Fruit fly (Drosophila melanogaster): ENCODE results near the gene CG9459.
A peak's percentile ranks its signal among the peaks of the same experiment; 100 is the strongest.

Gene CG9459

DNA sequence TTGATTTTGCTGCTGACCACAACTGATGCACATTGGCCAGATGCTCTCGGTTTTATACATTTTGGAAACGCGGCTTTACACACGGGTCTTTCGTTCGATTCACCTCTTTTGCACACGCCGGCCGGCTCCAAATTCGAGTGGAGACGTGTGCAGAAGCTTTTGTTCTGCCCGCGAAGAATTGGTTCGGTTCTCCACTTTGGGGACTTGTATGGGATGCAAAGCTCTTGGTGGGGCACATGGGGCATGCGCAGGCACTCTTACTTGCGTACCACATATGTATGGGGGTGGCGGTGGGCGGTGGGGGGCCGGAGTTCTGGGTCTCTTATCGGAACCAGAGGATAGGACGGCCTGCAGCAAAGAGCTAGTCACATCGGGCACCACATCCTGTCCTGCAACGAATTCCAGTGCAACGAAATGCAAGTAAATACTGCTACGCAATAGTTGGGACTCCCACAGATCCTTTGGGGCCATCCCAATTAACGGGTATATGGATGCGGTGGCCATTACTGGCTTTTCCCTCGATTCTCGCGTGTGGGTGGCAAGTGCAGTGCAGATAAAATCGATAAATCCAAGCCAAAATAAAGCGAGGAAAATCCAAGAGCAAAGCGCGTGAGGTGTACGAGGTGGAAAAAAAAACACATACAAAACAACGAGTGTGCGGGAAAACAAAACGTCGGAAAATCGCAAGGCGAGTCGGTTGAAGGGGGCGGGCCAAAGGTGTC, 33.7 kb downstream of the CG9459 start, which contains the start of the genes MtnA and CG8500 (continued):
- TF ChIP-seq CTCF (GFP tag; optimal IDR thresholded peaks at IDR 0.05) (peak; percentile 64), Eip74EF (GFP tag; optimal IDR thresholded peaks at IDR 0.05) (no peak), CG9932 (GFP tag; IDR thresholded peaks at IDR 0.05) (no peak), sisA (GFP tag; IDR thresholded peaks at IDR 0.05) (no peak), crol (GFP tag; IDR thresholded peaks at IDR 0.05) (peak; percentile 93), zen (tag; optimal IDR thresholded peaks at IDR 0.05) (no peak), sd (tag; optimal IDR thresholded peaks at IDR 0.05) (no peak), CG17385 (GFP tag; optimal IDR thresholded peaks at IDR 0.05) (no peak), Scr (GFP tag; IDR thresholded peaks at IDR 0.05; ENCODE audit: partially characterized antibody) (no peak)

DNA sequence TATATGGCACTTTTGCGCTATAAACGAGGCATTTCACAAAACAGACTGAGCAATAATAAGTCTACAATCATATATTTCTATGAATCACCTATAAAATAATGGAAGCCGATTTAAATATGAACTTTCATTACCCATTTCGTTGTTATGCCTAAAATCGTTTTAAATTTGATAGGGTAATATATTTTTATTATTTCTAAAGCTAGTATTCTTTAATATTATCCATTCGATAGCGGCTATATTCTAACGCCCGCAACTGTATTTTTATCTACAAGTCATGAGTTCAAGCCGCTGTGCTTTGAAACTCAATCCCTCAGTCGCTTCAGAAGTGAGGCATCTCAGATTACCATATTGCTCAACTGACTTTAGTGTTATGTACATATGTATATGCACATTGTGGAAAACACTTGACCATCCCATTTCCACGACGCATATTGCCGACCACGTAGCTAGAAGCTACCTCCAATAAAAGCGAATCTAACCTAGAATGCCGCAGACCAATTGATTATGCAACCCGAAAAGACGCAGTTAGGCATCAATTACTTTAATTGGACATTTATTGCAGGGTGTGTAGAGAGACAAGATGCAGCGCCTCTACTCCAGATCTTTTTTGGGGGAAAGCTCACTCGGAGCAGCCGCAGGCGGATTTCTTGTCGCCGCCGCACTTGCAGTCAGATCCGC, 34.8 kb downstream of the CG9459 start:
- TF ChIP-seq CG33213 (GFP tag; optimal IDR thresholded peaks at IDR 0.05) = no peak
- TF ChIP-seq CG12155 (GFP tag; optimal IDR thresholded peaks at IDR 0.05) = no peak
- no peak for TF ChIP-seq CG11723 (GFP tag; optimal IDR thresholded peaks at IDR 0.05)
- TF ChIP-seq CG4820 (GFP tag; optimal IDR thresholded peaks at IDR 0.05) = no peak
- peak; percentile 35 for TF ChIP-seq CG2712 (tag; optimal IDR thresholded peaks at IDR 0.05)
- TF ChIP-seq gem (tag; optimal IDR thresholded peaks at IDR 0.05) = peak; percentile 73
- TF ChIP-seq CG9797 (GFP tag; optimal IDR thresholded peaks at IDR 0.05) = no peak
- no peak for TF ChIP-seq CG10209 (GFP tag; optimal IDR thresholded peaks at IDR 0.05)
- TF ChIP-seq zen2 (GFP tag; IDR thresholded peaks at IDR 0.05; ENCODE audit: partially characterized antibody) = no peak
- TF ChIP-seq bsh (GFP tag; optimal IDR thresholded peaks at IDR 0.05) = peak in 1 of 2 experiments; percentile 33
- no peak for TF ChIP-seq slp2 (GFP tag; optimal IDR thresholded peaks at IDR 0.05)
- TF ChIP-seq PHDP (tag; optimal IDR thresholded peaks at IDR 0.05) = peak; percentile 26
- TF ChIP-seq CG18262 (tag; optimal IDR thresholded peaks at IDR 0.05) = peak; percentile 27
- no peak for TF ChIP-seq Hand (GFP tag; optimal IDR thresholded peaks at IDR 0.05)
- no peak for TF ChIP-seq CG18476 (GFP tag; optimal IDR thresholded peaks at IDR 0.05)
- TF ChIP-seq tap (tag; optimal IDR thresholded peaks at IDR 0.05) = peak; percentile 14
- peak; percentile 47 for TF ChIP-seq unpg (GFP tag; optimal IDR thresholded peaks at IDR 0.05)
- TF ChIP-seq prd (optimal IDR thresholded peaks at IDR 0.05) = no peak
- TF ChIP-seq prd (GFP tag; IDR thresholded peaks at IDR 0.05) = 0 out of 3 replicates have a peak, but pooled peaks have one; percentile 17
- TF ChIP-seq Gug (GFP tag; IDR thresholded peaks at IDR 0.05) = no peak
- no peak for TF ChIP-seq cato (GFP tag; optimal IDR thresholded peaks at IDR 0.05; ENCODE audit: borderline replicate concordance)
- TF ChIP-seq sens (GFP tag) = peak; percentile 25
- peak; percentile 21; the same call in 1 of the 2 replicates for TF ChIP-seq Bgb (GFP tag; IDR thresholded peaks at IDR 0.05; ENCODE audit: partially characterized antibody)
- TF ChIP-seq sqz (GFP tag; optimal IDR thresholded peaks at IDR 0.05) = no peak
- TF ChIP-seq fru (optimal IDR thresholded peaks at IDR 0.05) = no peak
- TF ChIP-seq CG34422 (GFP tag; IDR thresholded peaks at IDR 0.05) = no peak
- peak; percentile 41; the same call in 1 of the 3 replicates for TF ChIP-seq row (GFP tag; IDR thresholded peaks at IDR 0.05)
- no peak for TF ChIP-seq ro (GFP tag; IDR thresholded peaks at IDR 0.05)
- no peak for TF ChIP-seq Sry-δ (GFP tag; optimal IDR thresholded peaks at IDR 0.05)
- TF ChIP-seq Oli (tag; optimal IDR thresholded peaks at IDR 0.05) = no peak
- no peak for TF ChIP-seq CG11093 (GFP tag; IDR thresholded peaks at IDR 0.05)
- peak; percentile 49 for TF ChIP-seq MTF-1 (GFP tag; optimal IDR thresholded peaks at IDR 0.05; ENCODE audit: borderline replicate concordance)
- TF ChIP-seq CG3838 (GFP tag; optimal IDR thresholded peaks at IDR 0.05) = no peak
- no peak for TF ChIP-seq CG10431 (GFP tag; optimal IDR thresholded peaks at IDR 0.05)
- no peak for TF ChIP-seq CG14965 (GFP tag; optimal IDR thresholded peaks at IDR 0.05; ENCODE audit: borderline replicate concordance)
- TF ChIP-seq CG1792 (GFP tag; optimal IDR thresholded peaks at IDR 0.05) = no peak
- no peak for TF ChIP-seq CG16779 (GFP tag; IDR thresholded peaks at IDR 0.05)
- TF ChIP-seq CoRest (tag; optimal IDR thresholded peaks at IDR 0.05) = no peak
- peak; percentile 7 for TF ChIP-seq CG18599 (GFP tag; optimal IDR thresholded peaks at IDR 0.05)

All from whole organism, embryonic.